Fruit fly (Drosophila melanogaster): ENCODE results near the gene GILT3.
A peak's percentile ranks its signal among the peaks of the same experiment; 100 is the strongest.

GILT3 gene

dm6 chr3R:23702461-23702860 lies 25.3 kb downstream of the GILT3 start, which contains the start of gene Qsox4:
Gene Qsox4 (plus strand): TSS chr3R:23702761.
- no peak for TF ChIP-seq noc (tag; optimal IDR thresholded peaks at IDR 0.05)

dm6 chr3R:23704383-23705033 lies 27.4 kb downstream of the GILT3 start, which contains the start of gene Gba1b:
Gene Gba1b (plus strand): TSS chr3R:23704804.
- no peak for TF ChIP-seq noc (tag; optimal IDR thresholded peaks at IDR 0.05)

DNA sequence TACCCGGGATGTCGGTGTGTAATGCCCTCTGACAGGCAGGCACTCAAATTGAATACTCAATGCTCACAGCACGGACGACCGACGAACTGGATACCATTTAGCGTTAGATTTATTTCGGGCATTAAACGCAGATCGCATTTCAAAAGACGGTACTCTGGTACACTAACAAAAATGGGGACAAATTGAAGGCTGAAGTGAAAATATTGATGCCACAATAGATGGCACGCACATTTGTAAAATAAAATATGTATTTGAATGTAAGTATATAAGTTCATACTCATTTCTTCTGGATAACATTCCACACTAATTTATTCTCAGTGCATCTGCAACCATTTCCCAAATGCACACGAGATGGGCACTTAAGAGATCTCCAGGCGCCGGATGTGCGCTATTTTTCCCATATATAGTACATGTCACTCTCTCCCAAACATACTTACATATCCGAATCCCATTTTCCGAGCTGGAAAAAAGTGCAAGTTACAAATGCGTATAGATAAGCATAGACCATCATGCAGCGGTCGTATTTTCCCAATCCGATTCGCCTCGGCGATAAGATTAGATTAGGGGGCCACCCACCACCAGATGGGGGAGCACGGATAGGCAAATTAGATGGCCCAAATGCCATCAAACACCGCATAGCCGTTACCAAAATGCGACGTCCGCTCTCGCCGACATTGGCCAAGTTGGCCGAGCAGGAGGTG lies 32.5 kb downstream of the GILT3 start, which contains the start of gene CG10301:
Gene CG10301, plus strand, starts transcription at position 651 of the 701 bp plus-strand sequence.
- no peak for TF ChIP-seq noc (tag; optimal IDR thresholded peaks at IDR 0.05)

DNA sequence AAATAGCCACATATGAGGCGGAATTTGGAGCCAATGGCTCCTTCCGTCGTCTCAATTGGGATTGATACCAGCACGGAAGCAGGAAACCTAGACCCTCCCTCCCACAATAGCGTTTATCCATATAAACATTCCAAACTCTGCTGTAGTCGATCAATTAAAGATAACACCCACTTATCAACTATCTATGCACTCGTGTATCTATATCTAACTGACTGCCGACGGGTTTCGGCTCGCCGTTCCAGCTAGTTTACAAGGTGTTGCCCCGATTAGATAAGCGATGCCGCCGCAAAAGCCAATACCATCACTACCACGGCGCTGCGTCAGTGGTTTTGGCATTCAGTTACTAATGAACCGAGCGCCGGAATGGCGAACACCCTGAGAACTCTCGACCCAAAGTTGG lies 34.0 kb downstream of the GILT3 start, which contains the start of gene CG10300:
Gene CG10300, plus strand, starts transcription at position 333 of the 400 bp plus-strand sequence.
- TF ChIP-seq noc (tag; optimal IDR thresholded peaks at IDR 0.05): no peak

DNA sequence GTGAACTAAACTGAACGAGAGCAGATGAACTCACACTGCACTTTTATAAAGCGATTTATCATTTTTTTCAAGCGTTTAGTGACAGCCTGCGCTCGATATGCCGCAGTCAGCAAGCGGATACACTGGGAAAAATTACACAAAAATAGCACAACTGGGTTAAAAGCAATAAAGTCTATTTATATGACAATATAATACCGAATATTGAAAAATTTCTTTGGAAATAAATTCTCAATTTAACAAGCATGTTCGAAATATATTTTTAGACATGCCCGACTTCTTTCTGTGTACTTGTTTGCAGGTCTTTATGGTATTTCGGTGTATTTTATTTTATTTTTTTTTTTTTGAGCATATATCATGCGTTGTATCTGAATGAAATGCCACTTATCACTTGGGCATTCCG lies 36.7 kb downstream of the GILT3 start:
- TF ChIP-seq noc (tag; optimal IDR thresholded peaks at IDR 0.05): no peak

- peak; percentile 42 for TF ChIP-seq noc (tag; optimal IDR thresholded peaks at IDR 0.05)
These were observed 37.7 kb downstream of the GILT3 start for dm6 chr3R:23714852-23715251.

- no peak for TF ChIP-seq noc (tag; optimal IDR thresholded peaks at IDR 0.05)
These were observed 41.3 kb downstream of the GILT3 start, which contains the start of gene nau for dm6 chr3R:23718297-23718941. Gene nau (minus strand): TSS chr3R:23718357.

DNA sequence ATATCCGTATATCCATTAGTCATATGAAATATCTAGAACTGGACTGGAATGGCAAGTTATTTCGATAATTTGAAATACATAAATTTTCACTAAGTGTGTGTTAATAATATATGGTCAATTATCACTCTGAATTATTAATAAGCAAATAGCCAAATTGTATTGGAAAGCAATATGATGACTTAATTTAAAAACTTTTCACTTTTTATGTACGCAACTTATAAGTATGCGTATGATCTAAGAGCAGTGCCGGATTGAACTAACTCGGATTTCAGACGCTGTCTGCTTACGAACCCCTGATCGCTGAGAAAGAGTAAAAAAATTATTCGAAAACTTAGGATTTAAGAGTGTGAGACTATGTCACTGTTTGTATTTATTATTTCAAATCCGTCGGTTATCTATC lies 44.4 kb downstream of the GILT3 start, which contains the start of gene CG10232:
Gene CG10232, minus strand, starts transcription at position 101 of the 400 bp plus-strand sequence.
- no peak for TF ChIP-seq noc (tag; optimal IDR thresholded peaks at IDR 0.05)

- TF ChIP-seq noc (tag; optimal IDR thresholded peaks at IDR 0.05): peak; percentile 44
These were observed 44.8 kb downstream of the GILT3 start for dm6 chr3R:23721936-23722335.

- peak; percentile 89 for TF ChIP-seq noc (tag; optimal IDR thresholded peaks at IDR 0.05)
These were observed 45.7 kb downstream of the GILT3 start, which contains the start of gene CG10365 for dm6 chr3R:23722680-23723372. Gene CG10365 (plus strand): TSS chr3R:23723331.

DNA sequence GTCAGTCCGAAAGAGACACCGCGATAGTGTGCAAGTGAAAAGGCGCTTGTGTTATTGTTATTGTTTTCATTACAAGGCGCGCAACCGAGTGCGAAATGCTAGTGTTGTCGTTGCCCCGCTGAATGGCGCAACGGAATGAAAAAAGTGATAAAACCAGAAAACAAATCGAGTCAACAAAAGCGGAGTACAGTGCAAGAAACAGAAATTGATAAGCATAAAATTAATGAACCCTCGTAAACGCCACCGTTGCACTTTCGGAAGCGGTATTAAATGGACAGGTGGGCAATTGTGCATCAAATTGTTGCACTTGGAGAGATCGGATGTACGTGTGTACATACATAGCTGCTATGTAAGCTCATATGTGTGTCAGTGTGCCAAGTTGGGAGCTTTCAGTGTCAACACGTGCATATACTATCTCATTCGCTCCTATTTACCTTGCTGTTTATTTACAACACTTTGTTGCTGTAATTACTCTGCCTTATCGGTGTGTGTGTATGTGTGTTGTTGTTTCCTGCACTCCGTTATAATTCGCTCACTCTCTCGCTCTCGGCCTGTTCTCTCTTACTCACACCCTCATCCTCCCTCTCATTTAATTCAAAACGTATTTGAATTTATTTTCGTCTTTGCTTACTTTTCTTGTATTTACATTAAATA lies 46.4 kb downstream of the GILT3 start:
- TF ChIP-seq noc (tag; optimal IDR thresholded peaks at IDR 0.05): no peak

- peak; percentile 90 for TF ChIP-seq noc (tag; optimal IDR thresholded peaks at IDR 0.05)
These were observed 47.8 kb downstream of the GILT3 start for dm6 chr3R:23724843-23725506.

- peak; percentile 61 for TF ChIP-seq noc (tag; optimal IDR thresholded peaks at IDR 0.05)
These were observed 48.7 kb downstream of the GILT3 start for dm6 chr3R:23725711-23726349.

dm6 chr3R:23726740-23727139 lies 49.6 kb downstream of the GILT3 start:
- TF ChIP-seq noc (tag; optimal IDR thresholded peaks at IDR 0.05): peak; percentile 98
